Fruit fly (Drosophila melanogaster): ENCODE results near the gene kar.

kar gene

dm6 chr3R:12719627-12720343 is 30.6 kb upstream of the kar start (continued):
- TF ChIP-seq BtbVII (GFP tag; optimal IDR thresholded peaks at IDR 0.05) (peak; percentile 36), trh (GFP tag; optimal IDR thresholded peaks at IDR 0.05) (no peak), Sry-δ (GFP tag; optimal IDR thresholded peaks at IDR 0.05) (no peak), dmrt11E (tag; optimal IDR thresholded peaks at IDR 0.05) (no peak), CG5245 (GFP tag; optimal IDR thresholded peaks at IDR 0.05) (no peak), ssp (GFP tag; IDR thresholded peaks at IDR 0.05) (no peak), CG1647 (GFP tag; optimal IDR thresholded peaks at IDR 0.05) (no peak), CG1602 (GFP tag; optimal IDR thresholded peaks at IDR 0.05) (no peak), mld (GFP tag; IDR thresholded peaks at IDR 0.05; ENCODE audit: partially characterized antibody) (no peak), CG2202 (tag; optimal IDR thresholded peaks at IDR 0.05) (no peak), luna (GFP tag; optimal IDR thresholded peaks at IDR 0.05) (peak; percentile 35), run (tag; optimal IDR thresholded peaks at IDR 0.05) (no peak), CG12769 (tag; optimal IDR thresholded peaks at IDR 0.05) (peak; percentile 57), esg (GFP tag; conservative IDR thresholded peaks at IDR 0.05) (no peak), CG13424 (tag; optimal IDR thresholded peaks at IDR 0.05) (peak; percentile 50), CG31388 (GFP tag; optimal IDR thresholded peaks at IDR 0.05) (no peak), CG17912 (GFP tag; optimal IDR thresholded peaks at IDR 0.05) (no peak), CG12236 (GFP tag; optimal IDR thresholded peaks at IDR 0.05) (no peak), ab (GFP tag; optimal IDR thresholded peaks at IDR 0.05) (no peak), en (GFP tag; optimal IDR thresholded peaks at IDR 0.05) (no peak), CG8359 (GFP tag; optimal IDR thresholded peaks at IDR 0.05; ENCODE audit: borderline replicate concordance) (no peak), ac (GFP tag; optimal IDR thresholded peaks at IDR 0.05) (no peak), Stat92E (GFP tag; optimal IDR thresholded peaks at IDR 0.05) (no peak), CG4820 (GFP tag; optimal IDR thresholded peaks at IDR 0.05) (peak; percentile 9), CG8944 (GFP tag; optimal IDR thresholded peaks at IDR 0.05) (no peak), Dp (GFP tag; optimal IDR thresholded peaks at IDR 0.05) (no peak), vvl (GFP tag; IDR thresholded peaks at IDR 0.05) (no peak), Fer1 (GFP tag; optimal IDR thresholded peaks at IDR 0.05) (peak; percentile 60), CG12659 (GFP tag; optimal IDR thresholded peaks at IDR 0.05) (peak; percentile 24), CG3163 (GFP tag; optimal IDR thresholded peaks at IDR 0.05) (peak; percentile 86), HmgD (GFP tag; optimal IDR thresholded peaks at IDR 0.05) (no peak), mirr (GFP tag; optimal IDR thresholded peaks at IDR 0.05) (peak; percentile 9), salm (tag; optimal IDR thresholded peaks at IDR 0.05) (no peak), CG10462 (GFP tag; optimal IDR thresholded peaks at IDR 0.05) (no peak), ftz-f1 (GFP tag; optimal IDR thresholded peaks at IDR 0.05) (peak; percentile 17), CG1603 (tag; optimal IDR thresholded peaks at IDR 0.05) (no peak), CG17359 (tag; optimal IDR thresholded peaks at IDR 0.05) (no peak), CG34376 (GFP tag; optimal IDR thresholded peaks at IDR 0.05) (peak; percentile 68), Myb (GFP tag; optimal IDR thresholded peaks at IDR 0.05) (no peak), CG17186 (GFP tag; optimal IDR thresholded peaks at IDR 0.05) (no peak), CG1832 (GFP tag; optimal IDR thresholded peaks at IDR 0.05) (no peak), slbo (GFP tag; IDR thresholded peaks at IDR 0.05) (peak; percentile 34; the same call in 1 of the 2 replicates), Fer3 (tag; optimal IDR thresholded peaks at IDR 0.05) (peak; percentile 42), org-1 (GFP tag; optimal IDR thresholded peaks at IDR 0.05) (peak; percentile 18), CG12744 (GFP tag; optimal IDR thresholded peaks at IDR 0.05) (no peak), crc (GFP tag; optimal IDR thresholded peaks at IDR 0.05) (no peak), Pdp1 (GFP tag; optimal IDR thresholded peaks at IDR 0.05) (peak in 1 of 2 experiments; percentile 18), Asciz (GFP tag; optimal IDR thresholded peaks at IDR 0.05) (no peak), Six4 (GFP tag; optimal IDR thresholded peaks at IDR 0.05) (no peak), CG15696 (tag; optimal IDR thresholded peaks at IDR 0.05) (no peak)
